Worm (Caenorhabditis elegans) whole organism, L3 larva: ENCODE results near the gene nhr-190.

Source experiments
- ZK546.5 ChIP-seq: sonication (generic microtip); optimal IDR thresholded peaks from 2 replicates; lab custom pipeline; 2017; ENCODE audit warnings: missing biosample characterization, missing genetic modification characterization
- ama-1 ChIP-seq: fragments of 150-350 bp; optimal IDR thresholded peaks from 2 replicates; lab custom pipeline; 2018
- ceh-16 ChIP-seq: sonication (generic microtip); optimal IDR thresholded peaks from 2 replicates; lab custom pipeline; 2017; ENCODE audit warnings: missing biosample characterization, missing genetic modification characterization
- ceh-28 ChIP-seq: fragments of 150-350 bp; optimal IDR thresholded peaks from 2 replicates; lab custom pipeline; 2014; ENCODE audit warnings: missing biosample characterization, missing genetic modification reagents, missing genetic modification characterization
- ceh-82 ChIP-seq: fragments of 150-350 bp; optimal IDR thresholded peaks from 2 replicates; lab custom pipeline; 2014; ENCODE audit warnings: missing biosample characterization, missing genetic modification characterization
- ceh-9 ChIP-seq: sonication (generic microtip); optimal IDR thresholded peaks from 2 replicates; lab custom pipeline; 2018; ENCODE audit warnings: missing biosample characterization, missing genetic modification characterization
- daf-12 ChIP-seq: fragments of 150-350 bp; optimal IDR thresholded peaks from 2 replicates; lab custom pipeline; 2014; ENCODE audit warnings: missing biosample characterization, missing genetic modification reagents, missing genetic modification characterization
- egl-27 ChIP-seq: sonication (generic microtip); optimal IDR thresholded peaks from 4 replicates; lab custom pipeline; 2017; ENCODE audit warnings: missing biosample characterization, missing genetic modification reagents, missing genetic modification characterization
- elt-1 ChIP-seq: fragments of 150-350 bp; optimal IDR thresholded peaks from 2 replicates; lab custom pipeline; 2014; ENCODE audit warnings: missing biosample characterization, missing genetic modification characterization
- elt-2 ChIP-seq: sonication (generic microtip); optimal IDR thresholded peaks from 2 replicates; lab custom pipeline; 2016; ENCODE audit warnings: missing genetic modification reagents, mild to moderate bottlenecking, missing genetic modification characterization, missing compliant biosample characterization
- fkh-10 ChIP-seq: sonication (generic microtip); optimal IDR thresholded peaks from 2 replicates; lab custom pipeline; 2017; ENCODE audit warnings: missing biosample characterization, missing genetic modification reagents, missing genetic modification characterization
- fkh-2 ChIP-seq: fragments of 150-350 bp; optimal IDR thresholded peaks from 2 replicates; lab custom pipeline; 2014; ENCODE audit warnings: missing biosample characterization, missing genetic modification reagents, missing genetic modification characterization
- fos-1 ChIP-seq: fragments of 150-350 bp; optimal IDR thresholded peaks from 2 replicates; lab custom pipeline; 2014; ENCODE audit warnings: missing biosample characterization, missing genetic modification characterization
- hmg-11 ChIP-seq: sonication (generic microtip); optimal IDR thresholded peaks from 2 replicates; lab custom pipeline; 2016; ENCODE audit warnings: missing genetic modification characterization, missing compliant biosample characterization
- jun-1 ChIP-seq: fragments of 150-350 bp; optimal IDR thresholded peaks from 2 replicates; lab custom pipeline; 2014; ENCODE audit warnings: missing biosample characterization, missing genetic modification reagents, missing genetic modification characterization
- lin-39 ChIP-seq: fragments of 150-350 bp; optimal IDR thresholded peaks from 2 replicates; lab custom pipeline; 2018; ENCODE audit warnings: missing biosample characterization, missing genetic modification reagents, missing genetic modification characterization
- lsy-12 ChIP-seq: sonication (generic microtip); optimal IDR thresholded peaks from 2 replicates; lab custom pipeline; 2016; ENCODE audit warnings: mild to moderate bottlenecking, missing genetic modification characterization, missing compliant biosample characterization
- mdl-1 ChIP-seq: fragments of 150-350 bp; optimal IDR thresholded peaks from 2 replicates; lab custom pipeline; 2014; ENCODE audit warnings: missing biosample characterization, missing genetic modification characterization
- mml-1 ChIP-seq: fragments of 150-350 bp; sonication (generic microtip); optimal IDR thresholded peaks from 3 replicates; lab custom pipeline; 2014; ENCODE audit warnings: missing biosample characterization, missing genetic modification characterization
- nhr-11 ChIP-seq: fragments of 150-350 bp; optimal IDR thresholded peaks from 2 replicates; lab custom pipeline; 2014; ENCODE audit warnings: missing biosample characterization, missing genetic modification characterization
- nhr-12 ChIP-seq: fragments of 150-350 bp; optimal IDR thresholded peaks from 2 replicates; lab custom pipeline; 2014; ENCODE audit warnings: missing biosample characterization, missing genetic modification characterization
- nhr-23 ChIP-seq: fragments of 150-350 bp; optimal IDR thresholded peaks from 2 replicates; lab custom pipeline; 2014; ENCODE audit warnings: missing biosample characterization, missing genetic modification reagents, missing genetic modification characterization
- nhr-237 ChIP-seq: fragments of 150-350 bp; optimal IDR thresholded peaks from 2 replicates; lab custom pipeline; 2014; ENCODE audit warnings: missing biosample characterization, missing genetic modification characterization
- nhr-25 ChIP-seq: sonication (generic microtip); optimal IDR thresholded peaks from 2 replicates; lab custom pipeline; 2017; ENCODE audit warnings: missing biosample characterization, missing genetic modification characterization
- nhr-28 ChIP-seq: fragments of 150-350 bp; optimal IDR thresholded peaks from 2 replicates; lab custom pipeline; 2014; ENCODE audit warnings: missing biosample characterization, missing genetic modification characterization
- nhr-43 ChIP-seq: sonication (generic microtip); optimal IDR thresholded peaks from 2 replicates; lab custom pipeline; 2016; ENCODE audit warnings: mild to moderate bottlenecking, missing genetic modification characterization, missing compliant biosample characterization; ENCODE audit not compliant: poor library complexity, severe bottlenecking
- nhr-67 ChIP-seq: fragments of 150-350 bp; optimal IDR thresholded peaks from 2 replicates; lab custom pipeline; 2014; ENCODE audit warnings: missing biosample characterization, missing genetic modification characterization
- nhr-76 ChIP-seq: fragments of 150-350 bp; sonication (generic microtip); optimal IDR thresholded peaks from 5 replicates; lab custom pipeline; 2014; ENCODE audit warnings: missing biosample characterization, missing genetic modification characterization
- nhr-77 ChIP-seq: fragments of 150-350 bp; optimal IDR thresholded peaks from 2 replicates; lab custom pipeline; 2014; ENCODE audit warnings: missing biosample characterization, missing genetic modification characterization
- pha-4 ChIP-seq: fragments of 150-350 bp; optimal IDR thresholded peaks from 2 replicates; lab custom pipeline; 2014; ENCODE audit warnings: missing biosample characterization, missing genetic modification reagents, missing genetic modification characterization
- pqm-1 ChIP-seq: fragments of 150-350 bp; optimal IDR thresholded peaks from 2 replicates; lab custom pipeline; 2017; ENCODE audit warnings: missing biosample characterization, missing genetic modification characterization, inconsistent platforms
- sea-2 ChIP-seq: fragments of 150-350 bp; sonication (generic microtip); optimal IDR thresholded peaks from 4 replicates; lab custom pipeline; 2014; ENCODE audit warnings: missing biosample characterization, missing genetic modification reagents, missing genetic modification characterization
- snpc-4 ChIP-seq: fragments of 150-350 bp; optimal IDR thresholded peaks from 2 replicates; lab custom pipeline; 2014; ENCODE audit warnings: missing biosample characterization, missing genetic modification characterization
- unc-62 ChIP-seq: fragments of 150-350 bp; sonication (generic microtip); optimal IDR thresholded peaks from 4 replicates; lab custom pipeline; 2014; ENCODE audit warnings: missing biosample characterization, missing genetic modification reagents, missing genetic modification characterization
- zag-1 ChIP-seq: fragments of 150-350 bp; optimal IDR thresholded peaks from 2 replicates; lab custom pipeline; 2014; ENCODE audit warnings: missing biosample characterization, missing genetic modification characterization
- ztf-11 ChIP-seq: fragments of 150-350 bp; optimal IDR thresholded peaks from 2 replicates; lab custom pipeline; 2014; ENCODE audit warnings: missing biosample characterization, missing genetic modification characterization
- ztf-4 ChIP-seq: fragments of 150-350 bp; optimal IDR thresholded peaks from 2 replicates; lab custom pipeline; 2014; ENCODE audit warnings: missing biosample characterization, missing genetic modification characterization

The nhr-190 gene

ce11 chrV:617917-618316 is 24.8 kb downstream of the nhr-190 start:
- no peak for TF ChIP-seq fos-1
- peak; percentile 38 for TF ChIP-seq nhr-11
- no peak for TF ChIP-seq mml-1 (tag; lab: Kevin White, UChicago)
- TF ChIP-seq, all 47 proteins: peak for 1

ce11 chrV:615275-615674 is 27.4 kb downstream of the nhr-190 start, which contains the start of gene F48G7.13:
Gene F48G7.13, plus strand, starts transcription at chrV:615575.
- TF ChIP-seq ZK546.5 (tag; lab: Kevin White, UChicago): no peak
- TF ChIP-seq daf-12 (tag; lab: Kevin White, UChicago): no peak
- no peak for TF ChIP-seq lin-39 (tag; lab: Kevin White, UChicago)
- TF ChIP-seq jun-1 (tag; lab: Kevin White, UChicago): no peak
- no peak for TF ChIP-seq mdl-1 (tag; lab: Kevin White, UChicago)
- TF ChIP-seq pha-4: no peak

ce11 chrV:610217-610616 is 32.5 kb downstream of the nhr-190 start, which contains the start of gene nhr-90:
Gene nhr-90, plus strand, starts transcription at chrV:610512.
- peak; percentile 31 for TF ChIP-seq pqm-1 (tag; lab: Kevin White, UChicago)
- TF ChIP-seq lsy-12: no peak
- TF ChIP-seq snpc-4 (tag; lab: Kevin White, UChicago): peak; percentile 5
- peak; percentile 25 for TF ChIP-seq nhr-23 (tag; lab: Kevin White, UChicago)
- no peak for TF ChIP-seq nhr-11
- peak; percentile 41 for TF ChIP-seq elt-2 (tag; lab: Kevin White, UChicago)
- TF ChIP-seq ceh-82 (tag; lab: Kevin White, UChicago): no peak
- TF ChIP-seq fkh-2 (tag; lab: Kevin White, UChicago): no peak
- peak; percentile 44 for TF ChIP-seq ceh-28 (tag; lab: Kevin White, UChicago)
- TF ChIP-seq ztf-4: no peak
- TF ChIP-seq lin-39 (tag; lab: Kevin White, UChicago): no peak
- TF ChIP-seq ztf-11 (tag; lab: Kevin White, UChicago): no peak
- TF ChIP-seq elt-1 (tag; lab: Kevin White, UChicago): peak; percentile 36
- TF ChIP-seq nhr-25 (tag; lab: Kevin White, UChicago): peak; percentile 17
- no peak for TF ChIP-seq zag-1 (tag; lab: Kevin White, UChicago)
- no peak for TF ChIP-seq egl-27 (tag; lab: Kevin White, UChicago)
- TF ChIP-seq jun-1 (tag; lab: Kevin White, UChicago): no peak

ce11 chrV:609671-610070 is 33.1 kb downstream of the nhr-190 start, which contains the start of gene srlf-36:
Gene srlf-36, minus strand, starts transcription at chrV:609771.
- no peak for TF ChIP-seq ama-1 (lab: Kevin White, UChicago)
- TF ChIP-seq snpc-4 (tag; lab: Kevin White, UChicago): no peak
- no peak for TF ChIP-seq fkh-10 (GFP tag; lab: Kevin White, UChicago)
- no peak for TF ChIP-seq ztf-4
- no peak for TF ChIP-seq ztf-11 (tag; lab: Kevin White, UChicago)
- no peak for TF ChIP-seq fkh-2 (tag; lab: Kevin White, UChicago)
- TF ChIP-seq sea-2 (GFP tag; lab: Kevin White, UChicago): no peak
- TF ChIP-seq ceh-16 (tag; lab: Kevin White, UChicago): no peak
- TF ChIP-seq pha-4: no peak
- no peak for TF ChIP-seq nhr-28 (tag; lab: Kevin White, UChicago)
- TF ChIP-seq nhr-12: no peak
- TF ChIP-seq ceh-28 (tag; lab: Kevin White, UChicago): no peak
- no peak for TF ChIP-seq lin-39 (tag; lab: Kevin White, UChicago)
- no peak for TF ChIP-seq nhr-76 (tag; lab: Kevin White, UChicago)
- TF ChIP-seq nhr-77: no peak
- no peak for TF ChIP-seq ZK546.5 (tag; lab: Kevin White, UChicago)
- TF ChIP-seq nhr-237 (tag; lab: Kevin White, UChicago): no peak
- TF ChIP-seq, all 47 proteins: peak for 0

ce11 chrV:608844-609243 is 33.9 kb downstream of the nhr-190 start, which contains the start of gene srw-109:
Gene srw-109, minus strand, starts transcription at chrV:608944.
- TF ChIP-seq unc-62 (GFP tag; lab: Kevin White, UChicago) (no peak), nhr-76 (tag; lab: Kevin White, UChicago) (no peak), snpc-4 (tag; lab: Kevin White, UChicago) (no peak), nhr-67 (no peak), lin-39 (tag; lab: Kevin White, UChicago) (no peak), nhr-11 (no peak), nhr-43 (tag; lab: Kevin White, UChicago) (no peak), mdl-1 (tag; lab: Kevin White, UChicago) (no peak), hmg-11 (tag; lab: Kevin White, UChicago) (no peak), jun-1 (tag; lab: Kevin White, UChicago) (no peak), fkh-2 (tag; lab: Kevin White, UChicago) (no peak), daf-12 (tag; lab: Kevin White, UChicago) (no peak), ama-1 (lab: Kevin White, UChicago) (no peak), nhr-237 (tag; lab: Kevin White, UChicago) (no peak), ceh-9 (tag; lab: Kevin White, UChicago) (no peak)
